Worm (Caenorhabditis elegans) whole organism, late embryonic: ENCODE measurements around the gene C44H9.5.

ENCODE experiments used
- K02D7.2 ChIP-seq: sonication (generic microtip); optimal IDR thresholded peaks from 2 replicates; lab custom pipeline; 2017; ENCODE audit warnings: mild to moderate bottlenecking, missing genetic modification characterization, missing compliant biosample characterization
- ama-1 ChIP-seq: fragments of 150-350 bp; optimal IDR thresholded peaks from 2 replicates; lab custom pipeline; 2014
- ceh-22 ChIP-seq: sonication (generic microtip); optimal IDR thresholded peaks from 2 replicates; lab custom pipeline; 2017; ENCODE audit warnings: missing biosample characterization, missing genetic modification characterization
- ceh-45 ChIP-seq: fragments of 200-800 bp; sonication (Bioruptor generic); IDR thresholded peaks from 2 replicates; pipeline ENCODE4 v1.3.6; 2022; ENCODE audit warnings: missing genetic modification reagents, missing genetic modification characterization, missing compliant biosample characterization
- npax-4 ChIP-seq: sonication (generic microtip); optimal IDR thresholded peaks from 2 replicates; lab custom pipeline; 2016; ENCODE audit warnings: missing genetic modification characterization, missing compliant biosample characterization
- pqm-1 ChIP-seq: sonication (generic microtip); optimal IDR thresholded peaks from 2 replicates; lab custom pipeline; 2016; ENCODE audit warnings: missing genetic modification characterization, missing compliant biosample characterization
- sox-2 ChIP-seq: fragments of 200-800 bp; sonication (Bioruptor generic); IDR thresholded peaks from 2 replicates; pipeline ENCODE4 v1.3.6; 2022; ENCODE audit warnings: missing genetic modification reagents, missing genetic modification characterization, missing compliant biosample characterization
- unc-3 ChIP-seq, 2 experiments: fragments of 200-800 bp in 1 of 2; sonication (Bioruptor generic) in 1 of 2; sonication (generic microtip) in 1 of 2; conservative IDR thresholded peaks in 1 of 2; optimal IDR thresholded peaks in 1 of 2; 2 replicates each; pipeline versions ENCODE4 v1.3.6 to Lab custom; 2016 to 2022; ENCODE audit warnings: missing compliant biosample characterization in 2 of 2, missing genetic modification characterization in 2 of 2, missing genetic modification reagents in 1 of 2
- unc-55 ChIP-seq: sonication (generic microtip); optimal IDR thresholded peaks from 2 replicates; lab custom pipeline; 2017; ENCODE audit warnings: missing biosample characterization, missing genetic modification reagents, missing genetic modification characterization

ce11 chrV:12811126-12811525 is 38.5 kb downstream of the C44H9.5 start, which contains the start of gene ZC443.2:
- TF ChIP-seq pqm-1 (tag; lab: Kevin White, UChicago) (no peak), sox-2 (GFP tag; lab: Robert Waterston, UW) (no peak), ceh-22 (no peak), unc-3 (GFP tag; conservative IDR thresholded peaks at IDR 0.05; lab: Robert Waterston, UW) (no peak), unc-3 (tag; optimal IDR thresholded peaks at IDR 0.05; lab: Kevin White, UChicago) (no peak), ama-1 (lab: Kevin White, UChicago) (no peak), ceh-45 (GFP tag; lab: Robert Waterston, UW) (no peak), npax-4 (tag; lab: Kevin White, UChicago) (no peak), K02D7.2 (no peak), unc-55 (GFP tag; lab: Kevin White, UChicago) (no peak)
